Worm (Caenorhabditis elegans): ENCODE results near the gene pycr-1.
A peak's percentile ranks its signal among the peaks of the same experiment; 100 is the strongest.

Gene pycr-1

ce11 chrX:12104630-12105029 is 42.0 kb upstream of the pycr-1 start, which contains the start of gene col-181:
Gene col-181 (plus strand): TSS chrX:12104930.
- TF ChIP-seq nhr-25 (tag; optimal IDR thresholded peaks at IDR 0.05) (no peak), ztf-4 (tag; optimal IDR thresholded peaks at IDR 0.05) (no peak), mab-5 (tag; optimal IDR thresholded peaks at IDR 0.05) (no peak), gmeb-1 (tag; optimal IDR thresholded peaks at IDR 0.05) (no peak), blmp-1 (tag; optimal IDR thresholded peaks at IDR 0.05; ENCODE audit: insufficient read depth) (no peak), lin-39 (tag; optimal IDR thresholded peaks at IDR 0.05) (no peak)

- TF ChIP-seq peb-1 (tag; optimal IDR thresholded peaks at IDR 0.05) (no peak), nhr-12 (tag; optimal IDR thresholded peaks at IDR 0.05) (no peak), egl-27 (tag; optimal IDR thresholded peaks at IDR 0.05) (no peak), nhr-129 (tag; optimal IDR thresholded peaks at IDR 0.05) (no peak), fos-1 (tag; optimal IDR thresholded peaks at IDR 0.05) (no peak), nhr-21 (tag; optimal IDR thresholded peaks at IDR 0.05) (no peak), nhr-25 (tag; optimal IDR thresholded peaks at IDR 0.05) (no peak), Y55F3AM.14 (GFP tag; optimal IDR thresholded peaks at IDR 0.05) (no peak), R02D3.7 (tag; optimal IDR thresholded peaks at IDR 0.05) (no peak), blmp-1 (tag; optimal IDR thresholded peaks at IDR 0.05; ENCODE audit: insufficient read depth) (no peak), lin-13 (GFP tag; optimal IDR thresholded peaks at IDR 0.05) (no peak), gmeb-1 (tag; optimal IDR thresholded peaks at IDR 0.05) (no peak), sem-4 (tag; optimal IDR thresholded peaks at IDR 0.05) (no peak), skn-1 (tag; optimal IDR thresholded peaks at IDR 0.05) (no peak), ztf-4 (tag; optimal IDR thresholded peaks at IDR 0.05) (no peak)
Measured at ce11 chrX:12105458-12105857, 41.2 kb upstream of the pycr-1 start.

ce11 chrX:12106004-12106403 is 40.6 kb upstream of the pycr-1 start:
- no peak for TF ChIP-seq blmp-1 (tag; optimal IDR thresholded peaks at IDR 0.05; ENCODE audit: insufficient read depth)
- TF ChIP-seq unc-62 (GFP tag; optimal IDR thresholded peaks at IDR 0.05) = no peak
- TF ChIP-seq fos-1 (tag; optimal IDR thresholded peaks at IDR 0.05) = peak; percentile 66
- TF ChIP-seq crh-2 (tag; optimal IDR thresholded peaks at IDR 0.05) = peak; percentile 72
- no peak for TF ChIP-seq lin-39 (tag; optimal IDR thresholded peaks at IDR 0.05)
- no peak for TF ChIP-seq skn-1 (tag; optimal IDR thresholded peaks at IDR 0.05)
- no peak for TF ChIP-seq aly-2 (tag; optimal IDR thresholded peaks at IDR 0.05)
- TF ChIP-seq dmd-4 (tag; optimal IDR thresholded peaks at IDR 0.05) = no peak
- TF ChIP-seq elt-1 (tag; optimal IDR thresholded peaks at IDR 0.05) = no peak
- TF ChIP-seq peb-1 (tag; optimal IDR thresholded peaks at IDR 0.05) = no peak
- no peak for TF ChIP-seq mbf-1 (tag; optimal IDR thresholded peaks at IDR 0.05)
- TF ChIP-seq ceh-16 (tag; optimal IDR thresholded peaks at IDR 0.05) = peak; percentile 15
- TF ChIP-seq ztf-11 (tag; optimal IDR thresholded peaks at IDR 0.05) = no peak
- peak; percentile 73 for TF ChIP-seq sma-3 (GFP tag; optimal IDR thresholded peaks at IDR 0.05)
- TF ChIP-seq lin-11 (tag; optimal IDR thresholded peaks at IDR 0.05) = peak; percentile 39
- TF ChIP-seq nhr-129 (tag; optimal IDR thresholded peaks at IDR 0.05) = peak; percentile 92
- TF ChIP-seq sma-9 (GFP tag; optimal IDR thresholded peaks at IDR 0.05) = peak; percentile 87
- no peak for TF ChIP-seq sma-9 (tag; optimal IDR thresholded peaks at IDR 0.05)
- TF ChIP-seq nhr-237 (tag; optimal IDR thresholded peaks at IDR 0.05) = no peak
- no peak for TF ChIP-seq nhr-25 (tag; optimal IDR thresholded peaks at IDR 0.05)
- peak; percentile 46 for TF ChIP-seq nhr-12 (tag; optimal IDR thresholded peaks at IDR 0.05)
- TF ChIP-seq nhr-21 (tag; optimal IDR thresholded peaks at IDR 0.05) = peak; percentile 53
- peak in 1 of 2 experiments; percentile 66 for TF ChIP-seq lsy-2 (tag; optimal IDR thresholded peaks at IDR 0.05)
- peak; percentile 46 for TF ChIP-seq zag-1 (tag; optimal IDR thresholded peaks at IDR 0.05)
- TF ChIP-seq Y55F3AM.14 (GFP tag; optimal IDR thresholded peaks at IDR 0.05) = peak; percentile 68
- no peak for TF ChIP-seq nhr-23 (tag; optimal IDR thresholded peaks at IDR 0.05)
- TF ChIP-seq mab-5 (tag; optimal IDR thresholded peaks at IDR 0.05) = peak; percentile 76
- no peak for TF ChIP-seq gmeb-1 (tag; optimal IDR thresholded peaks at IDR 0.05)
- no peak for TF ChIP-seq ztf-1 (GFP tag; conservative IDR thresholded peaks at IDR 0.05)
- peak; percentile 66 for TF ChIP-seq egl-27 (tag; optimal IDR thresholded peaks at IDR 0.05)
- TF ChIP-seq nhr-11 (tag; optimal IDR thresholded peaks at IDR 0.05) = peak; percentile 65
- TF ChIP-seq ceh-82 (tag; optimal IDR thresholded peaks at IDR 0.05) = peak; percentile 27
- no peak for TF ChIP-seq alr-1 (tag; optimal IDR thresholded peaks at IDR 0.05)
- TF ChIP-seq ZK546.5 (tag; optimal IDR thresholded peaks at IDR 0.05) = no peak
- no peak for TF ChIP-seq ztf-4 (tag; optimal IDR thresholded peaks at IDR 0.05)
- no peak for TF ChIP-seq nhr-77 (tag; optimal IDR thresholded peaks at IDR 0.05)
- peak; percentile 72 for TF ChIP-seq sem-4 (tag; optimal IDR thresholded peaks at IDR 0.05)
- peak; percentile 2 for TF ChIP-seq snpc-4 (tag; optimal IDR thresholded peaks at IDR 0.05)
- TF ChIP-seq nhr-6 (tag; optimal IDR thresholded peaks at IDR 0.05) = no peak
- peak in 1 of 2 experiments; percentile 42 for TF ChIP-seq mdl-1 (tag; optimal IDR thresholded peaks at IDR 0.05)
- TF ChIP-seq nhr-10 (tag; optimal IDR thresholded peaks at IDR 0.05) = no peak
- peak; percentile 77 for TF ChIP-seq F13H6.1 (tag; optimal IDR thresholded peaks at IDR 0.05)
- no peak for TF ChIP-seq R02D3.7 (tag; optimal IDR thresholded peaks at IDR 0.05)
- peak; percentile 76 for TF ChIP-seq lin-13 (GFP tag; optimal IDR thresholded peaks at IDR 0.05)
- TF ChIP-seq unc-39 (tag; optimal IDR thresholded peaks at IDR 0.05) = no peak
- TF ChIP-seq elt-3 (tag; optimal IDR thresholded peaks at IDR 0.05) = no peak
- TF ChIP-seq unc-55 (GFP tag; optimal IDR thresholded peaks at IDR 0.05) = peak; percentile 77
- no peak for TF ChIP-seq ama-1 (optimal IDR thresholded peaks at IDR 0.05)
